Fruit fly (Drosophila melanogaster): ENCODE results near the gene Afti.

Gene Afti

DNA sequence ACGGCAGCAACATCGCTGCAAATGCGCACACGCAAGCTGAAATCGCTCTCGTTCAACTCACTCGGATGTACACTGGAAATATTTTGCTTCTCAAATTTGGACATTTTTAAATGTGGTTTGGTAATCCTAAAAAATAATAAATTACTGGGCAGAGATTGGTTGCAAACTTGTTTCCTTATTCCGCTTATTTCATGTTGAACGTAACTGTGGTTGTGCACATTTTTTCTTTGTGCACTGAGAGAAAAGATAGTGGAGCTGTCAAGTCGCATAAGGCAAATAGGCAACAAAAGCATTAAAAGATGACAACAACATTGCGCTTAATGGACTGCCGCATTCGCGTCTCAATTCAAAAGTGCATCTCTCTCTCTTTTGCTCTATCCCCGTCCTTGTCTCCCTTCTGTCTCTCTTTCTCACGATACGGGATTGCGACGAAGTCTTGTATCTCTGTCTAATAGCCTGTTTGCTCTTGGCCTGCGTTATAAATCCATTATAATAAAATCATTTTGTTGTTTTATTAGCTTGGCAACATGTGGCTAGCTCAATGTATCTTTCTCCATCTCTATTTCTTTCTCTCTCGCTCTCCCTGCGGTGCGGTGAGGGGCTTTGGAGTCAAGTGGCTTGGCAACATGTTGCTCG, 46.8 kb upstream of the Afti start (continued):
- TF ChIP-seq CG2678 (tag; optimal IDR thresholded peaks at IDR 0.05) (peak; percentile 89), Myb (GFP tag; optimal IDR thresholded peaks at IDR 0.05) (peak; percentile 79), Taf1 (GFP tag; IDR thresholded peaks at IDR 0.05) (peak; percentile 36; the same call in 1 of the 2 replicates), CG6813 (GFP tag; optimal IDR thresholded peaks at IDR 0.05) (peak; percentile 61), oc (tag; optimal IDR thresholded peaks at IDR 0.05) (peak; percentile 94), CG6272 (GFP tag; IDR thresholded peaks at IDR 0.05) (peak; percentile 76), trem (tag; optimal IDR thresholded peaks at IDR 0.05) (peak; percentile 81), CG11504 (tag; optimal IDR thresholded peaks at IDR 0.05) (peak; percentile 100), NK7.1 (GFP tag; optimal IDR thresholded peaks at IDR 0.05) (peak; percentile 92), exex (tag; optimal IDR thresholded peaks at IDR 0.05) (peak; percentile 16), NC2β (GFP tag; optimal IDR thresholded peaks at IDR 0.05) (peak; percentile 85), dati (GFP tag; IDR thresholded peaks at IDR 0.05) (no peak), Stat92E (GFP tag; optimal IDR thresholded peaks at IDR 0.05) (no peak), schlank (tag; optimal IDR thresholded peaks at IDR 0.05) (peak; percentile 73), sr (GFP tag; IDR thresholded peaks at IDR 0.05) (peak; percentile 84), CG3281 (GFP tag; optimal IDR thresholded peaks at IDR 0.05) (peak; percentile 76), CHES-1-like (GFP tag; optimal IDR thresholded peaks at IDR 0.05) (peak; percentile 95), CG10321 (GFP tag; IDR thresholded peaks at IDR 0.05) (peak; percentile 78), fd3F (GFP tag; optimal IDR thresholded peaks at IDR 0.05) (peak; percentile 89), mam (GFP tag; optimal IDR thresholded peaks at IDR 0.05) (peak; percentile 96), nom (GFP tag; optimal IDR thresholded peaks at IDR 0.05) (peak; percentile 70), nerfin-2 (GFP tag; IDR thresholded peaks at IDR 0.05; ENCODE audit: partially characterized antibody) (no peak), Asciz (GFP tag; optimal IDR thresholded peaks at IDR 0.05) (peak; percentile 90), HmgZ (tag; optimal IDR thresholded peaks at IDR 0.05) (peak; percentile 88), Jarid2 (GFP tag; optimal IDR thresholded peaks at IDR 0.05) (peak; percentile 29), Oaz (GFP tag; IDR thresholded peaks at IDR 0.05) (peak; percentile 90), corto (GFP tag; optimal IDR thresholded peaks at IDR 0.05) (no peak), CG15073 (GFP tag; optimal IDR thresholded peaks at IDR 0.05) (peak; percentile 81), CG32767 (GFP tag; IDR thresholded peaks at IDR 0.05) (peak; percentile 94), CG10979 (tag; optimal IDR thresholded peaks at IDR 0.05) (peak; percentile 89), Atf-2 (GFP tag; optimal IDR thresholded peaks at IDR 0.05) (peak; percentile 95), sens-2 (GFP tag; IDR thresholded peaks at IDR 0.05) (peak; percentile 97), inv (GFP tag; IDR thresholded peaks at IDR 0.05; ENCODE audit: partially characterized antibody) (no peak), gsb (GFP tag; IDR thresholded peaks at IDR 0.05) (no peak; the same call in 1 of the 2 replicates), CG6654 (GFP tag; optimal IDR thresholded peaks at IDR 0.05) (peak; percentile 70), eyg (GFP tag; optimal IDR thresholded peaks at IDR 0.05) (peak; percentile 83), PHDP (tag; optimal IDR thresholded peaks at IDR 0.05) (peak; percentile 94), CG10209 (GFP tag; optimal IDR thresholded peaks at IDR 0.05) (peak; percentile 95), vnd (GFP tag; IDR thresholded peaks at IDR 0.05; ENCODE audit: partially characterized antibody) (peak; percentile 47; the same call in 1 of the 3 replicates), nerfin-1 (tag; optimal IDR thresholded peaks at IDR 0.05) (peak; percentile 87), Ada2b (GFP tag; IDR thresholded peaks at IDR 0.05) (peak; percentile 87), lab (GFP tag; optimal IDR thresholded peaks at IDR 0.05) (peak; percentile 88), CG13287 (GFP tag; IDR thresholded peaks at IDR 0.05; ENCODE audit: partially characterized antibody) (no peak), Vsx1 (GFP tag; optimal IDR thresholded peaks at IDR 0.05) (peak; percentile 61), CrebB (tag; optimal IDR thresholded peaks at IDR 0.05) (peak; percentile 88), CG9797 (GFP tag; optimal IDR thresholded peaks at IDR 0.05) (no peak), CG15514 (GFP tag; optimal IDR thresholded peaks at IDR 0.05) (peak; percentile 61), al (GFP tag; IDR thresholded peaks at IDR 0.05) (peak; percentile 58; the same call in 1 of the 2 replicates)

Measured in whole organism, embryonic.